Worm (Caenorhabditis elegans): Measurements from ENCODE around the gene dlc-3.

The dlc-3 gene

ce11 chrIV:16400412-16401381 is 31.3 kb upstream of the dlc-3 start (continued):
- no peak for TF ChIP-seq F57A8.1 (GFP tag; optimal IDR thresholded peaks at IDR 0.05)
- no peak for TF ChIP-seq snpc-1.1 (tag; optimal IDR thresholded peaks at IDR 0.05; ENCODE audit: insufficient read depth)
- TF ChIP-seq nfya-1 (tag; optimal IDR thresholded peaks at IDR 0.05; ENCODE audit: borderline replicate concordance, insufficient read depth): no peak
- no peak for TF ChIP-seq fkh-3 (tag; optimal IDR thresholded peaks at IDR 0.05)
- no peak for TF ChIP-seq K12H6.12 (tag; optimal IDR thresholded peaks at IDR 0.05)
- TF ChIP-seq snpc-1.3 (tag; optimal IDR thresholded peaks at IDR 0.05; ENCODE audit: insufficient read depth): peak; percentile 69
- TF ChIP-seq madf-10 (tag; optimal IDR thresholded peaks at IDR 0.05): peak; percentile 57
- peak; percentile 61 for TF ChIP-seq mxl-1 (tag; optimal IDR thresholded peaks at IDR 0.05)
- peak; percentile 89 for TF ChIP-seq snpc-4 (GFP tag; optimal IDR thresholded peaks at IDR 0.05)
- peak in 3 of 4 experiments; percentile 76 to 96 (median 88) for TF ChIP-seq snpc-4 (tag; optimal IDR thresholded peaks at IDR 0.05)
- no peak for TF ChIP-seq nhr-27 (tag; optimal IDR thresholded peaks at IDR 0.05)
- TF ChIP-seq tlf-1 (GFP tag; optimal IDR thresholded peaks at IDR 0.05): no peak

ce11 chrIV:16401428-16401827 is 30.6 kb upstream of the dlc-3 start:
- TF ChIP-seq snpc-4 (GFP tag; optimal IDR thresholded peaks at IDR 0.05) (no peak), snpc-4 (tag; optimal IDR thresholded peaks at IDR 0.05) (peak in 2 of 4 experiments; percentile 4 to 47), attf-6 (GFP tag; IDR thresholded peaks at IDR 0.05) (0 out of 2 replicates have a peak, but pooled peaks have one; percentile 41), lsl-1 (GFP tag; optimal IDR thresholded peaks at IDR 0.05) (peak; percentile 64), efl-1 (GFP tag; optimal IDR thresholded peaks at IDR 0.05) (peak; percentile 77), lin-54 (GFP tag; optimal IDR thresholded peaks at IDR 0.05) (peak; percentile 8), K12H6.12 (tag; optimal IDR thresholded peaks at IDR 0.05) (no peak), rpc-1 (optimal IDR thresholded peaks at IDR 0.05) (no peak), rpc-1 (tag; optimal IDR thresholded peaks at IDR 0.05) (no peak)

ce11 chrIV:16403283-16403682 is 28.7 kb upstream of the dlc-3 start:
- no peak for TF ChIP-seq attf-3 (GFP tag; conservative IDR thresholded peaks at IDR 0.05)

ce11 chrIV:16407800-16408199 is 24.2 kb upstream of the dlc-3 start:
- TF ChIP-seq ztf-6 (GFP tag; IDR thresholded peaks at IDR 0.05) (no peak), unc-62 (GFP tag; optimal IDR thresholded peaks at IDR 0.05) (peak; percentile 46)

ce11 chrIV:16410078-16410636 is 21.9 kb upstream of the dlc-3 start:
- TF ChIP-seq bed-1 (GFP tag; IDR thresholded peaks at IDR 0.05) (no peak), ceh-91 (GFP tag; IDR thresholded peaks at IDR 0.05) (no peak), nfya-1 (tag; optimal IDR thresholded peaks at IDR 0.05; ENCODE audit: borderline replicate concordance, insufficient read depth) (no peak), D2030.7 (GFP tag; IDR thresholded peaks at IDR 0.05) (no peak), bed-2 (GFP tag; IDR thresholded peaks at IDR 0.05) (no peak), nhr-90 (tag; optimal IDR thresholded peaks at IDR 0.05) (no peak), repo-1 (tag; optimal IDR thresholded peaks at IDR 0.05) (no peak), egl-18 (GFP tag; IDR thresholded peaks at IDR 0.05) (no peak), ztf-26 (tag; optimal IDR thresholded peaks at IDR 0.05) (no peak), mcd-1 (GFP tag; IDR thresholded peaks at IDR 0.05) (no peak)
